Worm (Caenorhabditis elegans): Measurements from ENCODE around the gene W03F9.9.
A peak's percentile ranks its signal among the peaks of the same experiment; 100 is the strongest.

Gene W03F9.9

ce11 chrV:126610-127009, 12.1 kb upstream of the W03F9.9 start, which contains the start of gene W03F9.1:
Gene W03F9.1, minus strand, starts transcription at chrV:126718.
- TF ChIP-seq nhr-41 (GFP tag; IDR thresholded peaks at IDR 0.05): no peak
- TF ChIP-seq mep-1 (tag; optimal IDR thresholded peaks at IDR 0.05): peak; percentile 77
- TF ChIP-seq pha-4 (GFP tag; IDR thresholded peaks at IDR 0.05): 0 out of 2 replicates have a peak, but pooled peaks have one; percentile 31
- TF ChIP-seq pha-4 (tag; optimal IDR thresholded peaks at IDR 0.05): peak; percentile 60
- no peak for TF ChIP-seq zip-11 (GFP tag; IDR thresholded peaks at IDR 0.05)
- peak; percentile 47 for TF ChIP-seq hlh-11 (tag; optimal IDR thresholded peaks at IDR 0.05)
- no peak for TF ChIP-seq lim-7 (GFP tag; IDR thresholded peaks at IDR 0.05)
- TF ChIP-seq unc-130 (GFP tag; optimal IDR thresholded peaks at IDR 0.05): peak; percentile 39
- peak; percentile 38 for TF ChIP-seq dmd-6 (GFP tag; IDR thresholded peaks at IDR 0.05)
- no peak for TF ChIP-seq F26F4.8 (GFP tag; conservative IDR thresholded peaks at IDR 0.05)
- no peak for TF ChIP-seq tag-97 (GFP tag; IDR thresholded peaks at IDR 0.05)
- TF ChIP-seq ZK337.2 (GFP tag; IDR thresholded peaks at IDR 0.05): no peak
- TF ChIP-seq duxl-1 (tag; optimal IDR thresholded peaks at IDR 0.05; ENCODE audit: poor library complexity): peak; percentile 58
- TF ChIP-seq lin-38 (GFP tag; IDR thresholded peaks at IDR 0.05): peak; percentile 68
- no peak for TF ChIP-seq ceh-32 (tag; optimal IDR thresholded peaks at IDR 0.05; ENCODE audit: poor library complexity)
- no peak for TF ChIP-seq ceh-44 (GFP tag; IDR thresholded peaks at IDR 0.05)
- no peak for TF ChIP-seq ztf-11 (tag; optimal IDR thresholded peaks at IDR 0.05)
- TF ChIP-seq spr-1 (tag; optimal IDR thresholded peaks at IDR 0.05): peak; percentile 35
- TF ChIP-seq zfp-3 (GFP tag; conservative IDR thresholded peaks at IDR 0.05): 0 out of 2 replicates have a peak, but pooled peaks have one; percentile 32
- 0 out of 2 replicates have a peak, but pooled peaks have one; percentile 32 for TF ChIP-seq arid-1 (GFP tag; conservative IDR thresholded peaks at IDR 0.05)
- TF ChIP-seq egl-43 (GFP tag; IDR thresholded peaks at IDR 0.05): no peak
- no peak for TF ChIP-seq mdl-1 (tag; optimal IDR thresholded peaks at IDR 0.05)
- no peak for TF ChIP-seq vab-7 (GFP tag; IDR thresholded peaks at IDR 0.05)
- TF ChIP-seq lin-13 (GFP tag; optimal IDR thresholded peaks at IDR 0.05): no peak
- TF ChIP-seq aly-2 (tag; optimal IDR thresholded peaks at IDR 0.05): no peak
- TF ChIP-seq nhr-6 (tag; optimal IDR thresholded peaks at IDR 0.05): peak; percentile 11
- no peak for TF ChIP-seq mxl-2 (GFP tag; conservative IDR thresholded peaks at IDR 0.05)
- no peak for TF ChIP-seq unc-62 (GFP tag; optimal IDR thresholded peaks at IDR 0.05 in 1 of 2)
- TF ChIP-seq unc-62 (tag; optimal IDR thresholded peaks at IDR 0.05): no peak
- peak; percentile 32 for TF ChIP-seq hlh-30 (tag; optimal IDR thresholded peaks at IDR 0.05; ENCODE audit: insufficient read depth)
- no peak for TF ChIP-seq spr-3 (GFP tag; optimal IDR thresholded peaks at IDR 0.05)
- no peak for TF ChIP-seq madf-9 (GFP tag; conservative IDR thresholded peaks at IDR 0.05)
- TF ChIP-seq ztf-7 (tag; optimal IDR thresholded peaks at IDR 0.05): peak; percentile 26
- no peak for TF ChIP-seq snpc-4 (tag; optimal IDR thresholded peaks at IDR 0.05)
- peak in 1 of 2 experiments; percentile 18 for TF ChIP-seq hif-1 (tag; optimal IDR thresholded peaks at IDR 0.05)
- TF ChIP-seq lir-3 (tag; optimal IDR thresholded peaks at IDR 0.05): no peak
- TF ChIP-seq egl-27 (tag; optimal IDR thresholded peaks at IDR 0.05): no peak
- peak; percentile 60 for TF ChIP-seq rbr-2 (tag; optimal IDR thresholded peaks at IDR 0.05)
- TF ChIP-seq dpl-1 (GFP tag; optimal IDR thresholded peaks at IDR 0.05): peak; percentile 63
- TF ChIP-seq lsy-2 (tag; optimal IDR thresholded peaks at IDR 0.05): peak in 1 of 2 experiments; percentile 71
- TF ChIP-seq F37D6.2 (tag; optimal IDR thresholded peaks at IDR 0.05): no peak
- TF ChIP-seq nhr-28 (tag; optimal IDR thresholded peaks at IDR 0.05): peak; percentile 20
- peak; percentile 5 for TF ChIP-seq nhr-102 (tag; optimal IDR thresholded peaks at IDR 0.05)
- TF ChIP-seq F49E8.2 (tag; optimal IDR thresholded peaks at IDR 0.05; ENCODE audit: borderline replicate concordance): peak; percentile 58
- peak; percentile 65 for TF ChIP-seq hmg-1.1 (GFP tag; IDR thresholded peaks at IDR 0.05)
- peak; percentile 68 for TF ChIP-seq dve-1 (tag; optimal IDR thresholded peaks at IDR 0.05; ENCODE audit: insufficient read depth)
- TF ChIP-seq nhr-10 (tag; optimal IDR thresholded peaks at IDR 0.05): no peak
- TF ChIP-seq mdt-29 (GFP tag; IDR thresholded peaks at IDR 0.05): peak; percentile 74
- no peak for TF ChIP-seq nhr-11 (tag; optimal IDR thresholded peaks at IDR 0.05)
- peak; percentile 45 for TF ChIP-seq F10B5.3 (tag; optimal IDR thresholded peaks at IDR 0.05)
- TF ChIP-seq dmd-8 (GFP tag; IDR thresholded peaks at IDR 0.05): no peak
